Worm (Caenorhabditis elegans): Measurements from ENCODE around the gene F42C5.5.

DNA sequence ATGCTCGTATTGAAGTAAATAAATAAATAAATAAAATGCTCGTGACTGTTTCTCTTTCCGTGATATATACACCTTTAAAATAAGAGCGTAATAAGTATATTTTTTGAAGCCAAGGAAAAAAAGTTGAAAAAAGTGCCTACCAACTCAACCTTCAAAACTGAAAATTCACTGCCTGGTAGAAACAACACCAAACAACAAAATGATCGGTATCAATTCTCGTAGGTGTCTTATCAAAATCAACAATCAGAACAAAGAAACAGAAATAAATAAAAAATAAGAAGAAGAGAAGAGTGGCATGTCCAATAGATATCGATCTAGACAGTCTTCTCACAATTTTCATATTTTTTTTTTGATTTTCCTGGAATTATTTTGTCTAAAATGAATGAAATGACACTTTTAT is 50.1 kb downstream of the F42C5.5 start, which contains the start of gene afmd-1:
- TF ChIP-seq sma-3 (GFP tag; optimal IDR thresholded peaks at IDR 0.05) (no peak), unc-62 (GFP tag; optimal IDR thresholded peaks at IDR 0.05) (no peak)
